Worm (Caenorhabditis elegans) whole organism, midembryonic: ENCODE data around the gene C06A1.3.

Experiments used
- cog-1 ChIP-seq: sonication (generic microtip); optimal IDR thresholded peaks from 2 replicates; lab custom pipeline; 2016; ENCODE audit warnings: missing genetic modification characterization, missing compliant biosample characterization
- flt-1 ChIP-seq: fragments of 200-800 bp; sonication (Bioruptor generic); IDR thresholded peaks from 2 replicates; pipeline ENCODE4 v1.3.6; 2022; ENCODE audit warnings: missing genetic modification characterization, missing compliant biosample characterization
- klf-2 ChIP-seq: fragments of 200-800 bp; sonication (Bioruptor generic); conservative IDR thresholded peaks from 2 replicates; pipeline ENCODE4 v1.3.6; 2022; ENCODE audit warnings: missing genetic modification reagents, missing genetic modification characterization, missing compliant biosample characterization

DNA sequence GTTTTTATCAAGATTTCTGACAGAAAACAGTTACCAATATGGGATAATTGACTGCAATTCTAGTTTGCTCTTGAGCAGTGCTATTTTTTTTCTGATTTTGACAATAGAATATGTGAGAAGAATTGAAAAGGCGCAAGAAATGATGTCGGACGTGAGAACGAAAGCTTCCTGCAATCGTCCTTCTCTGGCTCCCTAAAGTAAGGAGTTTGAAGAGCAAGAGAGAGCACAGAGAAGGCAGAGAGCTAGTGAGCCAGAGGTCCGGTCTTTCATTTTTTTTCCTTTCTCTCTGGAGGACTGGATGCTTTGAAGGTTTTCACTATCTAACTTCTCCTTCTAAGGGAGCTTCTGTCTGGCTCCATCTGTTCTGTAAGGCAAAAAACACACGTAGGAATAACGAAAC, 21.9 kb upstream of the C06A1.3 start:
- no peak for TF ChIP-seq klf-2 (GFP tag; lab: Robert Waterston, UW)
- no peak for TF ChIP-seq cog-1 (tag; lab: Kevin White, UChicago)
- no peak for TF ChIP-seq flt-1 (GFP tag; lab: Robert Waterston, UW)
